Worm (Caenorhabditis elegans): Measurements from ENCODE around the gene pct-1.

Gene pct-1

ce11 chrIV:8168660-8169059 lies 7.6 kb upstream of the pct-1 start, which contains the start of gene clec-52:
Gene clec-52 (minus strand): TSS chrIV:8168760.
- peak; percentile 9 for TF ChIP-seq dve-1 (tag; optimal IDR thresholded peaks at IDR 0.05; ENCODE audit: insufficient read depth)
- no peak for TF ChIP-seq mes-2 (tag; optimal IDR thresholded peaks at IDR 0.05; ENCODE audit: poor library complexity, severe bottlenecking)
- peak; percentile 2 for TF ChIP-seq nhr-28 (tag; optimal IDR thresholded peaks at IDR 0.05)
- no peak for TF ChIP-seq zfp-3 (GFP tag; conservative IDR thresholded peaks at IDR 0.05)
- TF ChIP-seq pqm-1 (tag; optimal IDR thresholded peaks at IDR 0.05) = peak; percentile 33

DNA sequence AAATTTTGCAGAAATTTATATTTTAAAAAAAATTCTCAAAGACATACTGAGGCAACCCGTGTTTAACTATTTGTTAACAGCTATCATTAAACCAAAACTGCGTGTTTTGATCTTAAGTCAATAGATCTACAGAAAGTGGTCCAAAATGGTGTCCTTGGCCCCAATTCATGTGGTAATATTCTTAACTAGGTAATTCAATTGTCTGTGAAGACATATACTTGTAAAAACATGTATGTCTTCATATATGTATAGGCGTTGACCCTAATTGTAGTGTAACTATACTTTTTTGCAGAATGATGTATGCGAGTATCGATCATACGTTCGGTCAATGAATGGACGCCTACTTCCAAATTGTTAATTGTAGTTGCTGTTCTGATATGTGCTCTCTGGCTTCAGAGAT lies 6.6 kb upstream of the pct-1 start, which contains the start of gene C07G1.15:
C07G1.15 (plus strand) TSS at position 301 of the 400 bp plus-strand sequence.
- no peak for TF ChIP-seq dmd-9 (GFP tag; IDR thresholded peaks at IDR 0.05)
- no peak for TF ChIP-seq ceh-28 (tag; optimal IDR thresholded peaks at IDR 0.05)
- TF ChIP-seq egl-43 (GFP tag; IDR thresholded peaks at IDR 0.05) = no peak
- TF ChIP-seq nhr-28 (tag; optimal IDR thresholded peaks at IDR 0.05) = no peak
- TF ChIP-seq rbr-2 (tag; optimal IDR thresholded peaks at IDR 0.05) = no peak
- TF ChIP-seq ZK337.2 (GFP tag; IDR thresholded peaks at IDR 0.05) = no peak
- no peak for TF ChIP-seq F26F4.8 (GFP tag; conservative IDR thresholded peaks at IDR 0.05)

DNA sequence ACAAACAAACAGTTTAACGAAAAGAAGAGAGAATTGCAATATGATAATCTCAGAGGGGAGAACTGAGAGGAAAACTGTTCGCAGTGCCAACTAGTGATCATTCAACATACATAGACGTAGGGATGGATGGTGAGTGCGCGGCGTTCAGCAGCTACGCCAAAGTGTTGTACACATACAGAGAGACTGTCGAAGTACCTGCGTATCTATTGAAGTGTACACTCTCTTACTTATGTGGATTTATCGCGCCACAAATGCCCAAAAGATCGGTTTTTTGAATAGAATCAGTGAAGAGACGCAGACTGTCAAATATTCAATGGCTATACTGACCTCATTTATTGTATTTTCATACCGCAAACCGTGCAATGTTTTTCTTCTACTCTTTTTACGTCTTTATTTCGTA lies 6.0 kb upstream of the pct-1 start:
- TF ChIP-seq nhr-6 (tag; optimal IDR thresholded peaks at IDR 0.05) (peak; percentile 3), dve-1 (tag; optimal IDR thresholded peaks at IDR 0.05; ENCODE audit: insufficient read depth) (peak; percentile 32), nhr-28 (tag; optimal IDR thresholded peaks at IDR 0.05) (peak; percentile 77), hlh-11 (tag; optimal IDR thresholded peaks at IDR 0.05) (peak; percentile 38), mdl-1 (tag; optimal IDR thresholded peaks at IDR 0.05) (peak in 1 of 2 experiments; percentile 48), hmg-1.1 (GFP tag; IDR thresholded peaks at IDR 0.05) (0 out of 2 replicates have a peak, but pooled peaks have one; percentile 7), nhr-48 (tag; optimal IDR thresholded peaks at IDR 0.05) (no peak), nhr-25 (tag; optimal IDR thresholded peaks at IDR 0.05; ENCODE audit: borderline replicate concordance, insufficient read depth) (peak; percentile 5), lsy-2 (tag; optimal IDR thresholded peaks at IDR 0.05) (no peak), nhr-42 (GFP tag; IDR thresholded peaks at IDR 0.05) (no peak)

DNA sequence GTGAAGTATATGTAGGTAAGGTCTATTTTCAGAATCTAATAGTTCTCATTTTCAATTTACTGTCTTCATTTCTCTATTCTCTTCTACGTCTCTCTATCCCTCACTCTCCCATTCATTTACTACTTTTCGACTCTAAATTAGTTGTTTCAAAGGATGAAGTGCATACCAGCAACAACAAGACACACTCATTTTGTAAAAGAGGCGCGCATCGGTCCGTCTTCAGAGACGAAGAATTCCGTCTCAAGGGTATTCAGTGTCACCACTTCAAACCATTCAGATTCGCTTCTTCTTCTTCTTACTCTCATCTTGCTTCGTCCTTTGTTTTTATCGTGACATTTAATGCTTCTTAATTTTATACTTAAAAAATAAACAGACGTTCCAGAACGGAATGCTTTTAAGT lies 4.9 kb upstream of the pct-1 start:
- no peak for TF ChIP-seq nhr-28 (tag; optimal IDR thresholded peaks at IDR 0.05)
- TF ChIP-seq nhr-76 (tag; optimal IDR thresholded peaks at IDR 0.05) = no peak
- no peak for TF ChIP-seq hlh-30 (tag; optimal IDR thresholded peaks at IDR 0.05; ENCODE audit: insufficient read depth)
- no peak for TF ChIP-seq mep-1 (tag; optimal IDR thresholded peaks at IDR 0.05)
- no peak for TF ChIP-seq attf-4 (tag; optimal IDR thresholded peaks at IDR 0.05)
- TF ChIP-seq hlh-11 (tag; optimal IDR thresholded peaks at IDR 0.05) = no peak
- no peak for TF ChIP-seq aha-1 (tag)
- no peak for TF ChIP-seq dpl-1 (GFP tag; optimal IDR thresholded peaks at IDR 0.05)
- TF ChIP-seq dve-1 (tag; optimal IDR thresholded peaks at IDR 0.05; ENCODE audit: insufficient read depth) = no peak
- no peak for TF ChIP-seq nhr-42 (GFP tag; IDR thresholded peaks at IDR 0.05)

DNA sequence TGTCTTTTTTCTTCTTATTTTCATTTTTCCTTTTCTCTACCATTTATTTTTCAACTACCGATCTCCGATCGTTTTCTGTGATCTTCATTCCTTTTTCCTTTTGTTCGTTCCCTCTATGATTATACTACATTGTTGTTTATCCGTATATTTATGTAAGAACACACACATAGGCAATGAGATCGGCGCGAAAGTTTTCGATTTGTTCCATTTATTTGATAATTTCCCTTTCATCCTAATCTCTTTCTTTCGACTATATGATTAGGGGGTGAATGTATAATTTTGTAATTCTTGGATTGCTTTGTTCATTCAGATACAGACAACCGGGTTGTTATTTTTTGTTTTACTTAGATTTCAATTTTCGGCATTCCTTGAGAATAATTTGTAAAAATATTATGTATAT lies 2.7 kb upstream of the pct-1 start:
- TF ChIP-seq hmg-1.1 (GFP tag; IDR thresholded peaks at IDR 0.05) (no peak), unc-62 (GFP tag; optimal IDR thresholded peaks at IDR 0.05 in 1 of 2) (peak in 1 of 2 experiments; percentile 13), unc-62 (tag; optimal IDR thresholded peaks at IDR 0.05) (no peak)

- TF ChIP-seq Y75B8A.6 (GFP tag; IDR thresholded peaks at IDR 0.05) (0 out of 2 replicates have a peak, but pooled peaks have one; percentile 33), nhr-25 (tag; optimal IDR thresholded peaks at IDR 0.05; ENCODE audit: borderline replicate concordance, insufficient read depth) (no peak), ceh-20 (GFP tag; IDR thresholded peaks at IDR 0.05) (0 out of 2 replicates have a peak, but pooled peaks have one; percentile 27), pqm-1 (tag; optimal IDR thresholded peaks at IDR 0.05) (peak; percentile 90), zfp-3 (GFP tag; conservative IDR thresholded peaks at IDR 0.05) (no peak), nhr-28 (tag; optimal IDR thresholded peaks at IDR 0.05) (peak; percentile 67), ceh-32 (tag; optimal IDR thresholded peaks at IDR 0.05; ENCODE audit: poor library complexity) (no peak), daf-16 (GFP tag; optimal IDR thresholded peaks at IDR 0.05) (no peak), daf-16 (tag; optimal IDR thresholded peaks at IDR 0.05) (peak; percentile 34), nhr-48 (tag; optimal IDR thresholded peaks at IDR 0.05) (peak; percentile 30), F37D6.2 (tag; optimal IDR thresholded peaks at IDR 0.05) (no peak), ceh-44 (GFP tag; IDR thresholded peaks at IDR 0.05) (no peak), dpl-1 (GFP tag; optimal IDR thresholded peaks at IDR 0.05) (no peak), nhr-41 (GFP tag; IDR thresholded peaks at IDR 0.05) (0 out of 2 replicates have a peak, but pooled peaks have one; percentile 36), mxl-3 (GFP tag; optimal IDR thresholded peaks at IDR 0.05) (peak; percentile 62), hlh-11 (tag; optimal IDR thresholded peaks at IDR 0.05) (peak; percentile 45), dve-1 (tag; optimal IDR thresholded peaks at IDR 0.05; ENCODE audit: insufficient read depth) (peak; percentile 52), ceh-28 (tag; optimal IDR thresholded peaks at IDR 0.05) (no peak), ama-1 (optimal IDR thresholded peaks at IDR 0.05) (no peak), dmd-6 (GFP tag; IDR thresholded peaks at IDR 0.05) (peak; percentile 63), mdl-1 (tag; optimal IDR thresholded peaks at IDR 0.05) (peak in 1 of 2 experiments; percentile 37), aha-1 (tag) (no peak), lin-1 (GFP tag; IDR thresholded peaks at IDR 0.05) (peak; percentile 71; the same call in 1 of the 2 replicates)
These were observed 1.5 kb upstream of the pct-1 start for ce11 chrIV:8174792-8175191.

Measured in whole organism, L4 larva.